Fruit fly (Drosophila melanogaster) ovary, adult (tissue): ENCODE measurements around the gene CG1503.

ENCODE experiments used
- CG17801 ChIP-seq: fragments of 200-800 bp; optimal IDR thresholded peaks from 2 replicates; lab custom pipeline; 2019; ENCODE audit warnings: missing biosample characterization, mild to moderate bottlenecking, missing genetic modification characterization, moderate library complexity; ENCODE audit not compliant: partially characterized antibody

Gene CG1503

DNA sequence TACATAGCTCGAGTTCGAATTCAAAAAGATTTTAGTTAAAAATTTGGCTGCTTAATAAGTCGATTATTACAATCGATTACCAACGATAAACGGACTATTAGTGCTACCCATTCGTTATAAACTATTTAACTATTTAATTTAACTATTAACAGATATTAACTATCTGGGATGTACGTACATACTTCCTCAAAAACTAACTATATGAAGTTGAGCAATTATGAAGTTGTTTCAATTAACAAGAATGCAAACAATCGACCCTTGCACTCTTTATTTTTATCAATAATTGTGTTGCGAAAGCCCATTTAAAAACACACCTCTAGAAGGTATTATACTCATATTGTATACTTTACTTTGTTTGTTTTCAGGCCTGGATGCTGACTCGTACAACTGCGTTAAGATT, at the start of gene CG1503:
TSS of gene CG1503 (minus strand) at position 101 of the 400 bp plus-strand sequence.
- TF ChIP-seq CG17801 (GFP tag; lab: Kevin White, UChicago): no peak

DNA sequence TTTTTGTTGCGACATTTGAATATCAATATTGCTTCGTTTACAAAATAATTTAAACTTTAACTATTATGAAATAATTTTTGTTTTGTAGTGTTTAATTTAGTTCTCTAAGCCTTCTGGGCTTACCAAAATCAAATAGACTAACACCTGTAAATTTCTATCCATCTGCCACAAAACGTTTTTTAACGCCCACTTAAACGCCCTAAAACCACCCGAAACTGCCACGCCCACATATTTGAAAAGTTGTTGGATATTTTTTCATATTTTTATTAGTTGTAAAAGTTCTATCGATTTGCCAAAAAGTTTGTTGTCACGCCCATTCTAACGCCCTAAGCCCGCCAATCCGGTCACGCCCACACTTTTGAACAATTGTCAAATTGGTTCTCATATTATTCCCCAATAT, 40.8 kb upstream of the CG1503 start, which contains the start of gene CG45154:
TSS of gene CG45154 (minus strand) at position 101 of the 400 bp plus-strand sequence.
- TF ChIP-seq CG17801 (GFP tag; lab: Kevin White, UChicago): no peak

DNA sequence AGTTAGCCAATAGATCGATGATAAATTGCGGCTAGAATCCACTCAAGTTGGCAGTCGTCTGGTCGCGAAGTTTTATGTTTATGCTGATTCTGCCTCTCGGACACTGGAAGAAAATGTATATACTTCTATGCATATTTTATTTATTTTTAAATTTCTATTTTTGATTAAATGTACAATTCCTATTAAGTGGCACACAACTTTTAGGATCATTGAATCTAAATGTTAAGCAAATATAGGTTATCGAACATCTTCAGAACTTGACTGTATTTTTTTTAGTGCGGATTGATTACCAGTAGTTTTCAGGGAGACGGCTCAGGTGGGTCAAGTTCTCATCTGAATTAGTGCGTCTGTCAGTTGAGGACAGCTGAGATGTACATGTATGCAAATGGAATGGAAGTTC, 21.1 kb upstream of the CG1503 start:
- TF ChIP-seq CG17801 (GFP tag; lab: Kevin White, UChicago): no peak

DNA sequence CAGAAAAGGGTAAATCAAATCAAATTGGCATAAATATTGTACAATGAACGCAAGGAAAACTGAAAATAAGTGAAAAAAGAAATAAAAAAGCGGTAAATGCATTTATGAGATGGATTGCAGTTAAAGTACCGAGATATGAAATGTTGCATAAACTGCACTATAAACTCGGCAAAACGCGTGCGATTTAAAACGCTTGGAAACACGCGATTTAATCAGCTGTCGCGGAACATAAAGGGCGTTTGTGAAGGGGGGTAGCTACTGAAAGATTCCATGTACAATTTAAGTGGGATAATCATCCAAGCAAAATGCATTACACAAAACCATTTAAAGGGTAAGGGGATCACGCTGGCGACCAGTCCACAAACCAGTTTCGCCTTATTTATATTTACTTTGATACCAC, 20.6 kb upstream of the CG1503 start:
- no peak for TF ChIP-seq CG17801 (GFP tag; lab: Kevin White, UChicago)

DNA sequence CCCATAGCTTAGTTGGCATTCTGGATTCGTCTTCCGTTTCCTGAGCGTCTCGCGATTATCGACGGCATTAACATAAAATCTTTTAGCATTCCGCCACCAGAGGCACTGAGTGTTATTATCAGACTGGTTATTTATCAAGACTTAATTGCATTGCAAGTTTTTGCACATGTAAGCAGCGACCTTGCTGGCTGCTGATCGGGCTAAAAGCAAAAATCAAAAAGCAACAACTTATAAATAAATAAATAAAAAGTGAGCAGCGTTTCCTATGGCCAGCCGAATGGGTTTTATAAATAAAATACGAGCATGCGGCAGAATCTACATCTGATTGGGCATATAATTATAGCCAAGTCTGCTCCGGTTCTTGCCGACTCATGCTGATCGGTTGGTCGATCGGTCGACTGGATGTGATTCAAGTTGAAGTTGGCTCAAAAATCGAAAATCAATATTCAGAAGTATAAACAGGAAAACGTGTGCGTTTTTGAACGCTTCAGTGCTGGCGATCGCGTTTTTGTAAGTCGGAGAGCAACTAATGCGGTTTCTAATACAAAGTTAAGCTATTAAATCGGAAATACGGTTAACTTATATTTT, 19.9 kb upstream of the CG1503 start:
- TF ChIP-seq CG17801 (GFP tag; lab: Kevin White, UChicago): no peak

DNA sequence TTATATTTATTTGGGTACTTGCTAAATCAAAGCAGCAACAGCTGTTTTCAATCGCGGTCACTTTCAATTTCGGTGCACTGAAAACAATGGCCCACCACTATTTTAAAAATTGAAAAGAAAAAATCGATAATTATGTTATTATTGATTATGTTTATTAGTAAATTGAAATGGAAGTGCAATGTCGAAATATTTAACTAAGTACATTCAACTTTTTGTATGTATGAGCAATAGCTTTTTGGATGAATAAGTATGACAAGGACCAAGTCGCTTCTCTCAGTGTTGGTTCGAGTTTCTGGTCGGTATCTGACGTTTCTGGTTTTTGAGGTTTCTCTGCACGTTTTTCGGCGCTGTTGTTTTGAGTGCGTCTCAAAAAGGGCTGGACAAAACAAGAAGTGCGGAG, 18.0 kb upstream of the CG1503 start:
- peak; percentile 84 for TF ChIP-seq CG17801 (GFP tag; lab: Kevin White, UChicago)

DNA sequence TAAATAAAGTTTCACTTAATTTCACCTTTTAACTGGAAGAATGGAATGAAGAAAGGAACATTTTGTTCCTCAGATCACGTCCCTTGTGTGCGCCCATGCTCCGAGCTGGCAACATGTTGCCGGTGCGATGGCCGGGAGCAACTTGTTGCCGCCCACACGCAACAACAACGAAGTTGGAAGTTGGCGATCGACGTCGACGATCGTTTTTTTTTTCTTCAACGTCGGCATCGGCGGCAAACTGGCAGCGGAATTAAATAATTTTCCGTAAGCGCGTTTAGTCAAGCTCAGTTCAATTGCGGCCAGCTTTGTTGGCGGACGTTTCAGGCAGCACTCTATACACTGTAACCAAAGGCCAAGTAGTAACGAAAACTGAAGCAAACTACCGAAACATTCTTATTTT, 17.3 kb upstream of the CG1503 start, which contains the start of gene ldd:
TSS of gene ldd (plus strand) at position 136 of the 400 bp plus-strand sequence.
- TF ChIP-seq CG17801 (GFP tag; lab: Kevin White, UChicago): no peak

DNA sequence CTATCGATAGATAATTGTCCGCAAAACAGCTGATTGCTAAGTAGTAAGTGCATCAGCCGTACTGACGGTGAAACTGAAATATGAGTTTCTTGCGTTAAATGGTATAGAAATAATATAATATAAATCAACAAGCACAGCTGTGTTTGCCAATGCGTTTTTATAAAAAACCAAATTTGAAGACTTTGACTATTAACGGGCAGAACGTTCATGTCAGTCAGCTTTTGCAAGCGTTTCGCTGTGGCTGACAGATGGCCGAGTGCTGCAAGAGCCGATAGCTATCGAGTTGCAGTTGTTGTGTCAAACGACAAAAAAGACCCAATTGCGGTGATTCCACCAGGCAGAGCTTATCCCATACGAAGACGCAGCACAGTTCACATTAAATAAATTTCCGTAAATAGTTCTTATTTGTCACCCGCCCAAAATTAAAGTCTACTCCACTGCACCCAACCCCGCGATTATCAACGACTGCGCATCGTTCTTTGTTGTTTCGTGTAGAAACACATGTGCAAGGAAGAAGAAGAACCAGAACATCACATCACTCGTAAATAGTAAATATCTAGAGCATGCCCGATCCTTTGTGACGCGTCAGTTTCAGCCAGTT, 10.8 kb upstream of the CG1503 start, which contains the start of the genes unc and CG15445:
TSS of gene unc (minus strand) at position 51 of the 601 bp plus-strand sequence.
TSS of gene CG15445 (plus strand) at position 296 of the 601 bp plus-strand sequence.
- peak; percentile 47 for TF ChIP-seq CG17801 (GFP tag; lab: Kevin White, UChicago)

DNA sequence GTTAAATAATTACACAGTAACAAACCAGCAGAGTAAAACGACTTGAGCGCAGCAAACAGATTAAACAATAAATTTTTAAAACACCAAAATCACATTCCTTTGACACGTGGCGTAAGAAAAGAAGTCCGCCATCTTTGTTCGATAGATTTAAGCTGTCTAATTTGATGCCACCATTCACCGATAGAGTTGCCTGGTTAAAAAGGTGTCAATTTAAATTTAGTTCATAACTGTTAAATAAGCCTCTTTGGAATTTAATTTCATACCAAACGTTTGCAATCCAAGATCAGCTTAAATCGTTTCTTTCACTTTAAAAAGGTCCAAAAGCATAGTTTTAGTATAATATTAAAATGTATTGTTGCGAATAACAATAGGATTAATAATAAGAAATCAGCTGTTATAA, 4.1 kb downstream of the CG1503 start, which contains the start of gene CG15446:
TSS of gene CG15446 (minus strand) at position 101 of the 400 bp plus-strand sequence.
- TF ChIP-seq CG17801 (GFP tag; lab: Kevin White, UChicago): no peak

DNA sequence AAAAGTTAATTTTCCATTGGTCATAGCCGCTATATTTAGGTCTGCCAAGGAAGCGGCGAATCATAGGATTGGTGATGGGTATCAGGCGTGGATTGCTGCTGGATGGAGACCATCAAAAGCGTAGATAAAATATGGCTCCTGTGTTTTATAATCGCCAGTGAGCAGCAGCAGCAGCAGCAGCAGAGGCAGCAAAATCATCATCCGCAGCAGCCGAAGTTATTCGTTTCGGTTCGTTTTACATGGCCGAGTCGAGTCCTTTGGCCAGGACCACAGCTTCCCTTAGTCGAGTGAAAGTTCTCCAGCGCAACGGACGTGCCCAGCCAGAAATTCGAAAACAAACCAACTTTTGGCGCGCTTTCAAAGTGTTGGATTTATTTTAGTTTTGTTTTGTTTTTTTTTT, 12.6 kb downstream of the CG1503 start, which contains the start of gene stg1:
TSS of gene stg1 (plus strand) at position 301 of the 400 bp plus-strand sequence.
- TF ChIP-seq CG17801 (GFP tag; lab: Kevin White, UChicago): no peak

DNA sequence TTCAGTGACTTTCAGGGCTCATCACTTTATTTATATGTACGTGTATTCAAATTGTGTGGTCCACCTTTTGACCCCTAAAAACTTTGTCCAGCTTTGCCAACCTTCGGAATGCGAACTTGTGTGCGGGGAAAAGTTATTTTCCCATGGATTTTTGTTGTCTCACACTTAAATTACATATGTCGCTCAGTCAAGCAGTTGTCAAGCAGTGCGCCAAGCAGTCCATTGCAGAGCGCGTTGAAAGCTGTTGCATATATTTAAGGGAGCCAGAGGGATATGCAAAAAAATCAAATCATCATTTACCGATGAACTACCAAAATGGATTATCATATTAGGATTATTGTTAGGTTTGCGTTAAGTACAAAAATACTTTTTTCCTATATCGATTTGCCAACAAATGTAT, 22.9 kb downstream of the CG1503 start:
- no peak for TF ChIP-seq CG17801 (GFP tag; lab: Kevin White, UChicago)

DNA sequence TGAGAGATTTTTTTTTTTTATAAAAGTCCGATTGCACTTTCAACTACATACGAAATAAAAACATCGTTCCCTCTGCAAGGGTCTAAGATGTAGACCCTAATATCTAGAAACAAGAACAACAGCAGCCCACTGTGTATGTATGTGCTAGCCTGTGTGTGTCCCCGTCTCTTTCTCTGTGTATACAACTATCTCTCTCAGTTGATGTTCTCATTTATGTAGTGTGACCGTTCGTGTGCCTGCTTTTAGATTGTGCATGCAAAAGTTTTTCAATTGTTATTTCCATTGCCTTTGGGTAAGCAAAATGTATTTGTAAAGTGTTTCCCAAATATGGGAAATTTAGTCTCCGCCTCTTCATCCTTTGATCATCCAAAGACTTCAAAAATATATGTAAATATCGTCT, 25.8 kb downstream of the CG1503 start:
- no peak for TF ChIP-seq CG17801 (GFP tag; lab: Kevin White, UChicago)

DNA sequence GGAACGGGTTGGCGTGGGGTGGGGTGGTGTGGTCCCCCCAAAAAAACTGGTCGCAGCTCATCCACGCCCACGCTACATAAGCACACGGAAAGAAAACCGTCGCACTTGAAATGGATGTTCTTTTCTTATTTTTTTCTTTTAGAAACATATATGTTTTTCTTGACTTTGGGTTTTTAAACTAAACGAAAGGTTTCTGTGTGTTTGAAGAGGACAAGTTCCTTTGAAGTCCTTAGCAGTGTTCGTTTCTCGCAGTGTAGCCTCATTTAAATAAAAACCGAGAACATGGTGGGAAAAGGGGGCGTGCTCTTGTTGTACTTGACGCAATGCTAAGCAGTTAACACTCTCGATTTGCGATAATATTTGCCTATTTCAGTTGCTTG, 31.9 kb downstream of the CG1503 start:
- peak; percentile 67 for TF ChIP-seq CG17801 (GFP tag; lab: Kevin White, UChicago)

DNA sequence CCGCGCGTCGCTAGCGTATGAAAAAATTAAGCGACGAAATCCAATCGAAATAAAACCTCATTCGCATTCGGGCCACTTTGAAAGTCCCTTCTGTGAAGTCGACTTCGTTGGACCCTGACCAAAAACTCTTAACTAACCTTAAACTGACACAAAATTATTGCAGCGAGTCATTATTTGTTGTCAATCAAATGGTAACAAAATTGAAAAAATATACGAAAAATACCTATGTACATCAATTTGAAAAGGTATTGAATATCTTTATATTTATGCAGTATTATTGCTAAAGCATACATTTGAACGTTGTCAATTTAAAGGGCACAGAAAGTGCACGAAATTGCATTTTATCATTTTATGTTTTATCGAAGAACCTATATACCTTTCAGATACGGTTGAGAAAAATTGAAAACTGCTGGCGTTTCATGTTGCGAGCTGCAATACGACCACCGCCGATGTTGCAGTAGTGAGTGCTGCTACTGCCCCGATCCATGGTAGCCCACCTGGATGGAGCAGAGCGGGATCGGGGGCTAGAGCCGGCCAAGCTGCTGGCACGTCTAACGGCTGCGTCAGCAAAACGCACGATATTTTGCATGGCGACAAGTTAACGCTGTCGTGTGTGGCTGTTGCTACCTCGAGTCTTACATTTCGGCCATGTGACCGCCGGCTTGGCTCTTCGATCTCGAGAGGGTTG, 32.4 kb downstream of the CG1503 start:
- peak; percentile 18 for TF ChIP-seq CG17801 (GFP tag; lab: Kevin White, UChicago)

DNA sequence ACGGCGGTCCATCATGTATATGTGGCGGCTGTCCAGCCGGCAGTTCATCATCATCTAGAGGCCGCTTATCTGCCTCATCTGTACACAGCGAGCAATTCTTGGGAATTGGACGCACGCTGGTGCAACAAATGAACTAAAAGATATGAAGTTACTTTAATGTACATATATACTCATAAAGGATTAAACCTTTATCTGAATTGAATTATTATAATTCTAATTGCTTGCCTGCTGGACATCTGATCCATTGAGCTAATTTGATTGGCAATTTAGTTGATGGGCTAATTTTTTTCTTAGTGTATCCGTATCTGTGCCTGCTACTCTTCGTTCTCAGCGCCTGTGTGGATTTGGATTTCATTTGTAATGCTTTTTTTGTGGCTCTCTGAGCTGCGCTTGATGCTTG, 33.2 kb downstream of the CG1503 start:
- TF ChIP-seq CG17801 (GFP tag; lab: Kevin White, UChicago): no peak
